Worm (Caenorhabditis elegans) whole organism, young adult: Measurements from ENCODE around the gene mig-22.

Source experiments
- F10E7.11 ChIP-seq: sonication (generic microtip); optimal IDR thresholded peaks from 2 replicates; lab custom pipeline; 2017; ENCODE audit warnings: mild to moderate bottlenecking, missing genetic modification characterization, moderate library complexity, missing compliant biosample characterization
- F33H1.4 ChIP-seq: fragments of 200-800 bp; sonication (Bioruptor generic); IDR thresholded peaks from 2 replicates; pipeline ENCODE4 v1.3.6; 2022; ENCODE audit warnings: missing genetic modification reagents, missing genetic modification characterization, missing compliant biosample characterization
- K11D2.4 ChIP-seq: fragments of 200-800 bp; sonication (Bioruptor generic); IDR thresholded peaks from 2 replicates; pipeline ENCODE4 v1.3.6; 2022; ENCODE audit warnings: missing genetic modification reagents, missing genetic modification characterization, missing compliant biosample characterization
- T07F8.4 ChIP-seq: sonication (generic microtip); optimal IDR thresholded peaks from 2 replicates; lab custom pipeline; 2016; ENCODE audit warnings: mild to moderate bottlenecking, missing genetic modification characterization, moderate library complexity, missing compliant biosample characterization
- T26A5.8 ChIP-seq: sonication (generic microtip); optimal IDR thresholded peaks from 2 replicates; lab custom pipeline; 2016; ENCODE audit warnings: missing genetic modification characterization, missing compliant biosample characterization
- Y53F4B.3 ChIP-seq: fragments of 200-800 bp; sonication (Bioruptor generic); IDR thresholded peaks from 2 replicates; pipeline ENCODE4 v1.3.6; 2022; ENCODE audit warnings: missing genetic modification reagents, missing genetic modification characterization, missing compliant biosample characterization
- Y53G8AR.9 ChIP-seq: fragments of 200-800 bp; sonication (Bioruptor generic); conservative IDR thresholded peaks from 2 replicates; pipeline ENCODE4 v1.3.6; 2022; ENCODE audit warnings: missing genetic modification reagents, missing genetic modification characterization, missing compliant biosample characterization
- Y56A3A.18 ChIP-seq: fragments of 200-800 bp; sonication (Bioruptor generic); IDR thresholded peaks from 2 replicates; pipeline ENCODE4 v1.3.6; 2022; ENCODE audit warnings: missing genetic modification reagents, missing genetic modification characterization, missing compliant biosample characterization
- Y79H2A.3 ChIP-seq: fragments of 200-800 bp; sonication (Bioruptor generic); conservative IDR thresholded peaks from 2 replicates; pipeline ENCODE4 v1.3.6; 2022; ENCODE audit warnings: missing genetic modification reagents, missing genetic modification characterization, missing compliant biosample characterization
- aptf-2 ChIP-seq: fragments of 200-800 bp; sonication (Bioruptor generic); conservative IDR thresholded peaks from 2 replicates; pipeline ENCODE4 v1.3.6; 2022; ENCODE audit warnings: missing genetic modification reagents, missing genetic modification characterization, missing compliant biosample characterization
- attf-3 ChIP-seq: fragments of 200-800 bp; sonication (Bioruptor generic); conservative IDR thresholded peaks from 2 replicates; pipeline ENCODE4 v1.3.6; 2022; ENCODE audit warnings: missing genetic modification reagents, missing genetic modification characterization, missing compliant biosample characterization
- attf-5 ChIP-seq: fragments of 200-800 bp; sonication (Bioruptor generic); optimal IDR thresholded peaks from 2 replicates; lab custom pipeline; 2018; ENCODE audit warnings: mild to moderate bottlenecking, missing genetic modification characterization, missing compliant biosample characterization
- attf-6 ChIP-seq: fragments of 200-800 bp; sonication (Bioruptor generic); IDR thresholded peaks from 2 replicates; pipeline ENCODE4 v1.3.6; 2022; ENCODE audit warnings: missing genetic modification reagents, missing genetic modification characterization, missing compliant biosample characterization
- ccch-3 ChIP-seq: fragments of 200-800 bp; sonication (Bioruptor generic); optimal IDR thresholded peaks from 2 replicates; lab custom pipeline; 2018; ENCODE audit warnings: mild to moderate bottlenecking, missing genetic modification characterization, missing compliant biosample characterization
- ceh-100 ChIP-seq: fragments of 200-800 bp; sonication (Bioruptor generic); IDR thresholded peaks from 2 replicates; pipeline ENCODE4 v1.3.6; 2022; ENCODE audit warnings: missing genetic modification reagents, missing genetic modification characterization, missing compliant biosample characterization
- ceh-27 ChIP-seq: fragments of 200-800 bp; sonication (Bioruptor generic); optimal IDR thresholded peaks from 2 replicates; lab custom pipeline; 2018; ENCODE audit warnings: mild to moderate bottlenecking, missing genetic modification characterization, moderate library complexity, missing compliant biosample characterization
- ceh-40 ChIP-seq: fragments of 200-800 bp; sonication (Bioruptor generic); IDR thresholded peaks from 2 replicates; pipeline ENCODE4 v1.3.6; 2022; ENCODE audit warnings: missing genetic modification characterization, missing compliant biosample characterization
- ceh-79 ChIP-seq: sonication (generic microtip); optimal IDR thresholded peaks from 2 replicates; lab custom pipeline; 2017; ENCODE audit warnings: mild to moderate bottlenecking, missing genetic modification characterization, missing compliant biosample characterization
- dpff-1 ChIP-seq: sonication (generic microtip); optimal IDR thresholded peaks from 2 replicates; lab custom pipeline; 2017; ENCODE audit warnings: mild to moderate bottlenecking, missing genetic modification characterization, missing compliant biosample characterization
- egrh-3 ChIP-seq: fragments of 200-800 bp; sonication (Bioruptor generic); IDR thresholded peaks from 2 replicates; pipeline ENCODE4 v1.3.6; 2022; ENCODE audit warnings: missing genetic modification reagents, missing genetic modification characterization, missing compliant biosample characterization
- hlh-12 ChIP-seq: sonication (generic microtip); optimal IDR thresholded peaks from 2 replicates; lab custom pipeline; 2016; ENCODE audit warnings: missing genetic modification characterization, missing compliant biosample characterization
- hsf-1 ChIP-seq: fragments of 200-800 bp; sonication (Bioruptor generic); IDR thresholded peaks from 2 replicates; pipeline ENCODE4 v1.3.6; 2022; ENCODE audit warnings: missing genetic modification reagents, missing genetic modification characterization, missing compliant biosample characterization
- let-526 ChIP-seq: fragments of 200-800 bp; sonication (Bioruptor generic); IDR thresholded peaks from 2 replicates; pipeline ENCODE4 v1.3.6; 2022; ENCODE audit warnings: missing genetic modification reagents, missing genetic modification characterization, missing compliant biosample characterization
- lin-35 ChIP-seq, 3 experiments: fragments of 150-350 bp in 2 of 3; sonication (generic microtip) in 1 of 3; optimal IDR thresholded peaks; 2 replicates each; lab custom pipeline; 2014 to 2018; ENCODE audit warnings: missing biosample characterization in 3 of 3, missing genetic modification characterization in 3 of 3, missing genetic modification reagents in 3 of 3
- lin-54 ChIP-seq: fragments of 200-800 bp; sonication (Bioruptor generic); optimal IDR thresholded peaks from 2 replicates; lab custom pipeline; 2018; ENCODE audit warnings: mild to moderate bottlenecking, missing genetic modification characterization, missing compliant biosample characterization
- madf-10 ChIP-seq: sonication (generic microtip); optimal IDR thresholded peaks from 2 replicates; lab custom pipeline; 2016; ENCODE audit warnings: mild to moderate bottlenecking, missing genetic modification characterization, missing compliant biosample characterization
- mcd-1 ChIP-seq: fragments of 200-800 bp; sonication (Bioruptor generic); IDR thresholded peaks from 2 replicates; pipeline ENCODE4 v1.3.6; 2022; ENCODE audit warnings: missing genetic modification reagents, missing genetic modification characterization, missing compliant biosample characterization
- nfya-1 ChIP-seq: sonication (generic microtip); optimal IDR thresholded peaks from 2 replicates; lab custom pipeline; 2017; ENCODE audit warnings: antibody characterized with exemption, missing compliant biosample characterization, missing genetic modification characterization, borderline replicate concordance; ENCODE audit not compliant: insufficient read depth
- nfya-2 ChIP-seq: fragments of 200-800 bp; sonication (Bioruptor generic); IDR thresholded peaks from 2 replicates; pipeline ENCODE4 v1.3.6; 2022; ENCODE audit warnings: missing genetic modification reagents, missing genetic modification characterization, missing compliant biosample characterization
- nhr-179 ChIP-seq: sonication (generic microtip); optimal IDR thresholded peaks from 2 replicates; lab custom pipeline; 2016; ENCODE audit warnings: mild to moderate bottlenecking, missing genetic modification characterization, missing compliant biosample characterization
- pbrm-1 ChIP-seq: fragments of 200-800 bp; sonication (Bioruptor generic); IDR thresholded peaks from 2 replicates; pipeline ENCODE4 v1.3.6; 2022; ENCODE audit warnings: missing genetic modification reagents, missing genetic modification characterization, missing compliant biosample characterization
- pha-4 ChIP-seq: fragments of 150-350 bp; sonication (generic microtip); optimal IDR thresholded peaks from 2 replicates; lab custom pipeline; 2014; ENCODE audit warnings: missing biosample characterization, missing genetic modification reagents, missing genetic modification characterization
- rec-8 ChIP-seq, 2 experiments: sonication (generic microtip); optimal IDR thresholded peaks; 2 replicates each; lab custom pipeline; 2016; ENCODE audit warnings: mild to moderate bottlenecking in 2 of 2, missing genetic modification characterization in 2 of 2, missing genetic modification reagents in 2 of 2, missing genotype in 2 of 2, missing biosample characterization in 1 of 2, missing compliant biosample characterization in 1 of 2, moderate library complexity in 1 of 2
- repo-1 ChIP-seq: sonication (generic microtip); optimal IDR thresholded peaks from 2 replicates; lab custom pipeline; 2017; ENCODE audit warnings: mild to moderate bottlenecking, missing genetic modification characterization, missing compliant biosample characterization
- rpc-1 ChIP-seq, 2 experiments: fragments of 150-350 bp in 1 of 2; sonication (generic microtip) in 1 of 2; optimal IDR thresholded peaks; 2 replicates each; lab custom pipeline; 2014 to 2018; ENCODE audit warnings: missing biosample characterization in 1 of 2, missing genetic modification characterization in 1 of 2, missing genetic modification reagents in 1 of 2, missing genotype in 1 of 2
- sea-2 ChIP-seq: fragments of 200-800 bp; sonication (Bioruptor generic); IDR thresholded peaks from 2 replicates; pipeline ENCODE4 v1.3.6; 2022; ENCODE audit warnings: missing genetic modification characterization, missing compliant biosample characterization
- snpc-4 ChIP-seq, 5 experiments: fragments of 150-350 bp in 1 of 5; sonication (generic microtip) in 4 of 5; optimal IDR thresholded peaks; 2 replicates each; lab custom pipeline; 2014 to 2018; ENCODE audit warnings: missing genetic modification characterization in 5 of 5, missing biosample characterization in 3 of 5, antibody characterized with exemption in 2 of 5, mild to moderate bottlenecking in 2 of 5, missing compliant biosample characterization in 2 of 5, missing genotype in 2 of 5, moderate library complexity in 2 of 5, missing genetic modification reagents in 1 of 5
- tbp1 ChIP-seq: fragments of 200-800 bp; sonication (Bioruptor generic); optimal IDR thresholded peaks from 2 replicates; lab custom pipeline; 2018; ENCODE audit warnings: mild to moderate bottlenecking, missing genetic modification characterization, missing compliant biosample characterization
- unc-62 ChIP-seq: fragments of 150-350 bp; optimal IDR thresholded peaks from 2 replicates; lab custom pipeline; 2014; ENCODE audit warnings: missing biosample characterization, missing genetic modification reagents, missing genetic modification characterization
- xnd-1 ChIP-seq: sonication (generic microtip); optimal IDR thresholded peaks from 2 replicates; lab custom pipeline; 2016; ENCODE audit warnings: missing genotype, missing genetic modification reagents, missing genetic modification characterization, missing compliant biosample characterization
- zim-3 ChIP-seq: sonication (generic microtip); optimal IDR thresholded peaks from 2 replicates; lab custom pipeline; 2017; ENCODE audit warnings: mild to moderate bottlenecking, missing genetic modification characterization, moderate library complexity, missing compliant biosample characterization
- ztf-22 ChIP-seq: fragments of 200-800 bp; sonication (Bioruptor generic); optimal IDR thresholded peaks from 2 replicates; lab custom pipeline; 2018; ENCODE audit warnings: mild to moderate bottlenecking, missing genetic modification characterization, moderate library complexity, missing compliant biosample characterization
- ztf-26 ChIP-seq: sonication (generic microtip); optimal IDR thresholded peaks from 2 replicates; lab custom pipeline; 2017; ENCODE audit warnings: missing genetic modification characterization, missing compliant biosample characterization
- ztf-28 ChIP-seq: fragments of 200-800 bp; sonication (Bioruptor generic); IDR thresholded peaks from 2 replicates; pipeline ENCODE4 v1.3.6; 2022; ENCODE audit warnings: missing genetic modification reagents, missing genetic modification characterization, missing compliant biosample characterization

Gene mig-22

DNA sequence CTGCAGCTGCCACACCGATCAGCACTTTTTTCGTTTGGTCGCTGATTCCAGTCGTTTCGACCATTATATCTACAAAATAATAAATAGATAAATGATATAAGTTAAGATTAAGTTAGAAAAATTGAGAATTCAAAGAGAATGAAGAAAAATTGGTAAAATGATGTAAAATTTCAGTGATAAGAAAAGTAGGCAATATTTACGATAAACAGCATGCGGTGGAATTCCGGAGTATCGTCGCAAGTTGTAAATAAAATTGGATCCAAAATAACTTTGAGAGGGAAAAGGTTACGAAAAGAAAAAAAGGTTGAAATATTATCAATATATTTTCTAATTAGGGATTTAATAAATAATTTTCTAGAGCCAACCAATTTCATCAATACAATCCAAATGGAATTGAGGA is 12.5 kb downstream of the mig-22 start, which contains the start of gene tomm-70:
tomm-70 (minus strand) TSS at position 69 of the 400 bp plus-strand sequence.
- TF ChIP-seq ceh-79 (tag; lab: Kevin White, UChicago) (no peak), ceh-100 (no peak), ceh-27 (GFP tag; lab: Kevin White, UChicago) (no peak), attf-3 (GFP tag; lab: Robert Waterston, UW) (peak; percentile 81), hsf-1 (GFP tag; lab: Robert Waterston, UW) (no peak), repo-1 (tag; lab: Kevin White, UChicago) (no peak), nhr-179 (tag; lab: Kevin White, UChicago) (no peak)

DNA sequence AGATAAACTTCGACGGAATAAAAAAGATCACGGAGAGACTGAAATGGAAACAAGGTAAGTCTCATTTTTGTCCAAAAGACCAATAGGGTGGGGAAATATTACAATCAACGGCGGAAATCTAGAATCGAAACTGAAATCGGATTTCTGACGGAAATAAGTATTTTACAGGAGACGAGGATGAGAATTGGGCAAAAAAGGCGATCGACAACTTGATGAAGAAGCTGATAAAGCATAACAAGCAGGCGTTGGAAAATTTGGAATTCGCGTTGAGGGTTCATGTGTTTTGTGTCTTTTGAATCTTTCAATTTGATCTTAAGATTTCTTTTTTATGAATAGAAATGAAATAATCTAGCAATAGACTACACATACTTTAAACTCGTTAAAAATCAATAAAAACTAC is 16.5 kb downstream of the mig-22 start, which contains the start of gene ugtp-1:
ugtp-1 (minus strand) TSS at position 101 of the 400 bp plus-strand sequence.
- TF ChIP-seq K11D2.4 (no peak), ceh-40 (GFP tag; lab: Robert Waterston, UW) (no peak), xnd-1 (tag; lab: Kevin White, UChicago) (no peak), Y53G8AR.9 (GFP tag; lab: Robert Waterston, UW) (no peak), F33H1.4 (no peak), attf-3 (GFP tag; lab: Robert Waterston, UW) (no peak), lin-35 (GFP tag; optimal IDR thresholded peaks at IDR 0.05; lab: Kevin White, UChicago) (no peak), attf-5 (no peak), T26A5.8 (no peak), madf-10 (tag; lab: Kevin White, UChicago) (no peak), nfya-1 (tag; lab: Kevin White, UChicago) (no peak), Y56A3A.18 (GFP tag; lab: Robert Waterston, UW) (no peak), ccch-3 (GFP tag; lab: Kevin White, UChicago) (no peak)

DNA sequence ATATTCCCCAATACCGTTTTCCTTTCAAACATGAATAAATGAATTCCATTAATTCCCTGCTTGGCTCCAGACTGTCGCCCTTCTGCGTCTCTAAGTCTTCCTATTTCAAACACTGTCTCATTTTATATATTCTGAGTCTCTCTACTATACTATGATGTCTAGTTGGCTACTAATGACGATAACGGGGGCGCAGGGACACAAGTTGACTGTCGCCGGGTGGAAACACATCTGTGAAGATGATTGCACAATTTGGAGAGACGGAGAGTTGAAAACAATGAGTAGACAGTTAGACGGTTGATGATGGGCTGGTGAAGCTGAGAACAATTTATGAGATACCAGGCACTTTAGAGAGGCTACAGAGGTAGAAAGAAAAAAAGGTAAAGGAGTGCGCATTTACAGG is 17.7 kb downstream of the mig-22 start, which contains the start of gene sma-2:
sma-2 (plus strand) TSS at position 194 of the 400 bp plus-strand sequence.
- TF ChIP-seq rec-8 (tag; optimal IDR thresholded peaks at IDR 0.05; lab: Kevin White, UChicago) (no peak), snpc-4 (GFP tag; optimal IDR thresholded peaks at IDR 0.05; lab: Kevin White, UChicago) (no peak), snpc-4 (tag; optimal IDR thresholded peaks at IDR 0.05; lab: Kevin White, UChicago) (peak in 1 of 4 experiments; percentile 30), Y79H2A.3 (GFP tag; lab: Robert Waterston, UW) (no peak), ztf-26 (peak; percentile 26), F10E7.11 (no peak), Y56A3A.18 (GFP tag; lab: Robert Waterston, UW) (no peak), unc-62 (GFP tag; lab: Kevin White, UChicago) (no peak), ztf-22 (GFP tag; lab: Kevin White, UChicago) (peak; percentile 27), attf-6 (GFP tag; lab: Robert Waterston, UW) (no peak), hlh-12 (tag; lab: Kevin White, UChicago) (no peak), T07F8.4 (tag; lab: Kevin White, UChicago) (no peak), let-526 (GFP tag; lab: Robert Waterston, UW) (0 out of 2 replicates have a peak, but pooled peaks have one; percentile 50), aptf-2 (no peak), ceh-100 (no peak), sea-2 (GFP tag; lab: Robert Waterston, UW) (no peak), xnd-1 (tag; lab: Kevin White, UChicago) (no peak), pha-4 (tag; lab: Kevin White, UChicago) (peak; percentile 29), nfya-2 (GFP tag; lab: Robert Waterston, UW) (no peak), lin-54 (no peak), egrh-3 (GFP tag; lab: Robert Waterston, UW) (no peak), rpc-1 (optimal IDR thresholded peaks at IDR 0.05; lab: Kevin White, UChicago) (no peak), rpc-1 (tag; optimal IDR thresholded peaks at IDR 0.05; lab: Kevin White, UChicago) (no peak), nfya-1 (tag; lab: Kevin White, UChicago) (no peak), pbrm-1 (GFP tag; lab: Robert Waterston, UW) (no peak), zim-3 (tag; lab: Kevin White, UChicago) (no peak), tbp1 (peak; percentile 36), lin-35 (GFP tag; optimal IDR thresholded peaks at IDR 0.05; lab: Kevin White, UChicago) (no peak), mcd-1 (GFP tag; lab: Robert Waterston, UW) (no peak), dpff-1 (tag; lab: Kevin White, UChicago) (no peak), Y53F4B.3 (GFP tag; lab: Robert Waterston, UW) (no peak), ztf-28 (no peak)
